Fruit fly (Drosophila melanogaster) whole organism, wandering third instar larva: ENCODE results near the gene CG10602.

ENCODE experiments used
- Abd-B ChIP-seq: fragments of >200 bp; optimal IDR thresholded peaks from 2 replicates; lab custom pipeline; 2017; ENCODE audit warnings: missing biosample characterization, missing genetic modification characterization
- Dfd ChIP-seq: fragments of >200 bp; optimal IDR thresholded peaks from 2 replicates; lab custom pipeline; 2017; ENCODE audit warnings: missing biosample characterization, missing genetic modification characterization
- Hr78 ChIP-seq: fragments of >200 bp; optimal IDR thresholded peaks from 2 replicates; lab custom pipeline; 2017; ENCODE audit warnings: missing biosample characterization, missing genetic modification characterization
- Jra ChIP-seq: sonication (Bioruptor generic); optimal IDR thresholded peaks from 2 replicates; lab custom pipeline; 2016; ENCODE audit warnings: missing biosample characterization, missing genetic modification characterization
- Mio ChIP-seq: sonication (Bioruptor generic); optimal IDR thresholded peaks from 2 replicates; lab custom pipeline; 2016; ENCODE audit warnings: missing biosample characterization, missing genetic modification characterization
- Sp1 ChIP-seq: fragments of 200-800 bp; sonication (Bioruptor generic); optimal IDR thresholded peaks from 3 replicates; lab custom pipeline; 2019; ENCODE audit warnings: missing biosample characterization, mild to moderate bottlenecking, missing genetic modification characterization, moderate library complexity
- dsf ChIP-seq: sonication (Bioruptor generic); optimal IDR thresholded peaks from 2 replicates; lab custom pipeline; 2016; ENCODE audit warnings: missing biosample characterization, missing genetic modification characterization, borderline replicate concordance
- ey ChIP-seq: fragments of 200-800 bp; sonication (Bioruptor generic); optimal IDR thresholded peaks from 2 replicates; lab custom pipeline; 2016; ENCODE audit warnings: missing biosample characterization, missing genetic modification characterization
- fru ChIP-seq: fragments of 200-800 bp; sonication (Bioruptor generic); optimal IDR thresholded peaks from 3 replicates; lab custom pipeline; 2016; ENCODE audit warnings: missing biosample characterization, mild to moderate bottlenecking, missing genetic modification characterization
- h ChIP-seq: fragments of 200-800 bp; sonication (Bioruptor generic); optimal IDR thresholded peaks from 3 replicates; lab custom pipeline; 2016; ENCODE audit warnings: missing biosample characterization, mild to moderate bottlenecking, missing genetic modification characterization
- jim ChIP-seq: fragments of 175-275, 200-325 bp; sonication (Bioruptor generic); optimal IDR thresholded peaks from 2 replicates; lab custom pipeline; 2016; ENCODE audit warnings: missing biosample characterization, mild to moderate bottlenecking, missing genetic modification characterization
- pan ChIP-seq: fragments of >200 bp; optimal IDR thresholded peaks from 2 replicates; lab custom pipeline; 2017
- psq ChIP-seq: fragments of 200-800 bp; sonication (Bioruptor generic); optimal IDR thresholded peaks from 3 replicates; lab custom pipeline; 2017; ENCODE audit warnings: missing biosample characterization, mild to moderate bottlenecking, missing genetic modification characterization, moderate library complexity

- TF ChIP-seq h (no peak), Mio (GFP tag; lab: Kevin White, UChicago) (no peak), ey (GFP tag; lab: Kevin White, UChicago) (no peak), Sp1 (GFP tag; lab: Kevin White, UChicago) (no peak), Abd-B (no peak), fru (GFP tag; lab: Kevin White, UChicago) (no peak), dsf (GFP tag; lab: Kevin White, UChicago) (no peak), Jra (GFP tag; lab: Kevin White, UChicago) (no peak), pan (lab: Kevin White, UChicago) (no peak), psq (GFP tag; lab: Kevin White, UChicago) (no peak), jim (GFP tag; lab: Kevin White, UChicago) (no peak), Hr78 (GFP tag; lab: Kevin White, UChicago) (no peak), Dfd (peak; percentile 98)
These were observed 1.9 kb upstream of the CG10602 start for dm6 chr2L:18860920-18861319.
